Worm (Caenorhabditis elegans) whole organism, young adult: Measurements from ENCODE around the gene lin-42.

ENCODE experiments used
- ama-1 ChIP-seq, 3 experiments: fragments of 150-350 bp in 1 of 3; sonication (generic microtip) in 2 of 3; optimal IDR thresholded peaks; 2 replicates each; lab custom pipeline; 2014 to 2018; ENCODE audit warnings: missing biosample characterization in 2 of 3, missing genetic modification characterization in 2 of 3, missing genetic modification reagents in 2 of 3
- bed-1 ChIP-seq: fragments of 200-800 bp; sonication (Bioruptor generic); IDR thresholded peaks from 2 replicates; pipeline ENCODE4 v1.3.6; 2022; ENCODE audit warnings: missing genetic modification reagents, missing genetic modification characterization, missing compliant biosample characterization
- pha-4 ChIP-seq: fragments of 150-350 bp; sonication (generic microtip); optimal IDR thresholded peaks from 2 replicates; lab custom pipeline; 2014; ENCODE audit warnings: missing biosample characterization, missing genetic modification reagents, missing genetic modification characterization
- somi-1 ChIP-seq: fragments of 200-800 bp; sonication (Bioruptor generic); optimal IDR thresholded peaks from 2 replicates; lab custom pipeline; 2018; ENCODE audit warnings: mild to moderate bottlenecking, missing genetic modification characterization, missing compliant biosample characterization
- unc-62 ChIP-seq: fragments of 150-350 bp; optimal IDR thresholded peaks from 2 replicates; lab custom pipeline; 2014; ENCODE audit warnings: missing biosample characterization, missing genetic modification reagents, missing genetic modification characterization

ce11 chrII:1199987-1200386 is 52.2 kb downstream of the lin-42 start:
- TF ChIP-seq bed-1 (GFP tag; lab: Robert Waterston, UW) (no peak), ama-1 (optimal IDR thresholded peaks at IDR 0.05; lab: Kevin White, UChicago) (no peak), ama-1 (GFP tag; optimal IDR thresholded peaks at IDR 0.05; lab: Kevin White, UChicago) (no peak), pha-4 (tag; lab: Kevin White, UChicago) (no peak), unc-62 (GFP tag; lab: Kevin White, UChicago) (no peak), somi-1 (GFP tag; lab: Kevin White, UChicago) (no peak)
